Worm (Caenorhabditis elegans) whole organism, L1 larva: ENCODE results near the gene C33E10.1.

ENCODE experiments used
- C16A3.4 ChIP-seq: fragments of 150-350 bp; optimal IDR thresholded peaks from 2 replicates; lab custom pipeline; 2014; ENCODE audit warnings: missing biosample characterization, missing genetic modification characterization
- Y116A8C.19 ChIP-seq: sonication (generic microtip); optimal IDR thresholded peaks from 2 replicates; lab custom pipeline; 2016; ENCODE audit warnings: missing compliant biosample characterization, missing genetic modification characterization, borderline replicate concordance
- blmp-1 ChIP-seq: fragments of 150-350 bp; optimal IDR thresholded peaks from 2 replicates; lab custom pipeline; 2014; ENCODE audit warnings: missing biosample characterization, missing genetic modification characterization
- ces-1 ChIP-seq: fragments of 150-350 bp; optimal IDR thresholded peaks from 2 replicates; lab custom pipeline; 2014; ENCODE audit warnings: missing biosample characterization, missing genetic modification reagents, missing genetic modification characterization
- elt-3 ChIP-seq, 6 experiments: fragments of 150-350 bp in 1 of 6; sonication (generic microtip); optimal IDR thresholded peaks; 2 replicates each; lab custom pipeline; 2017 to 2018; ENCODE audit warnings: missing biosample characterization in 6 of 6, missing genetic modification characterization in 6 of 6, inconsistent platforms in 1 of 6
- lir-3 ChIP-seq: sonication (generic microtip); optimal IDR thresholded peaks from 2 replicates; lab custom pipeline; 2016; ENCODE audit warnings: mild to moderate bottlenecking, missing genetic modification characterization, moderate library complexity, missing compliant biosample characterization; ENCODE audit not compliant: poor library complexity
- mdl-1 ChIP-seq, 2 experiments: fragments of 150-350 bp; optimal IDR thresholded peaks; 2 replicates each; lab custom pipeline; 2014 to 2017; ENCODE audit warnings: missing biosample characterization in 2 of 2, missing genetic modification characterization in 2 of 2, inconsistent platforms in 1 of 2
- nhr-76 ChIP-seq: sonication (generic microtip); optimal IDR thresholded peaks from 2 replicates; lab custom pipeline; 2017; ENCODE audit warnings: missing biosample characterization, missing genetic modification characterization
- snpc-4 ChIP-seq: fragments of 150-350 bp; optimal IDR thresholded peaks from 2 replicates; lab custom pipeline; 2014; ENCODE audit warnings: missing biosample characterization, missing genetic modification characterization
- tlp-1 ChIP-seq: fragments of 150-350 bp; optimal IDR thresholded peaks from 2 replicates; lab custom pipeline; 2014; ENCODE audit warnings: missing biosample characterization, missing genetic modification characterization
- unc-130 ChIP-seq: fragments of 150-350 bp; optimal IDR thresholded peaks from 2 replicates; lab custom pipeline; 2017; ENCODE audit warnings: missing biosample characterization, missing genetic modification characterization, inconsistent platforms
- ztf-4 ChIP-seq: fragments of 150-350 bp; optimal IDR thresholded peaks from 2 replicates; lab custom pipeline; 2014; ENCODE audit warnings: missing biosample characterization, missing genetic modification characterization

DNA sequence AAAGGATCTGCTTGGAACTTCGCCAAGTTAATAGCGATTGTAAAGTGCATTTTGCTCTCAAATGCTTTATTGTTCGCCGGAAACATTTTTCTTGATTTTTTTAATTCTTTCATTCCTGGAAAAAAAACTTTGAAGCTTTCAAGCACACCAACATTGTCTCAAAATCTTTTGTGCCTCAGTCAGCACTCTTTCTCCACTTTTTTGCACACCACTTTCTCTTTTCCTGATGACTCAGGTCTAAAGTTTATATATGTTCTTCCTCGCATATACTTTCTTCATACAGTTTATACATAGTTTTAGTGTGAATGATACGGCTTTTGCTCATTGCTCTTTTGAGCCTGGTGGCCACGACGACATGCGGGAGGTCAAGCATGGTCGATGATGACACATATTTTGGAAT is 28.7 kb downstream of the C33E10.1 start, which contains the start of gene C53C11.5:
- TF ChIP-seq blmp-1 (tag; lab: Kevin White, UChicago) (no peak), snpc-4 (no peak), elt-3 (tag; optimal IDR thresholded peaks at IDR 0.05; lab: Kevin White, UChicago) (no peak), lir-3 (tag; lab: Kevin White, UChicago) (no peak), C16A3.4 (tag; lab: Kevin White, UChicago) (no peak), Y116A8C.19 (tag; lab: Kevin White, UChicago) (no peak), ces-1 (GFP tag; lab: Kevin White, UChicago) (no peak), mdl-1 (tag; optimal IDR thresholded peaks at IDR 0.05; lab: Kevin White, UChicago) (no peak), nhr-76 (tag; lab: Kevin White, UChicago) (no peak), ztf-4 (tag; lab: Kevin White, UChicago) (no peak), tlp-1 (tag; lab: Kevin White, UChicago) (no peak), unc-130 (tag; lab: Kevin White, UChicago) (no peak)
